Fruit fly (Drosophila melanogaster): ENCODE measurements around the gene Sirt7.
A peak's percentile ranks its signal among the peaks of the same experiment; 100 is the strongest.

Sirt7 gene

dm6 chr3R:29074001-29074609 lies 18.4 kb downstream of the Sirt7 start (continued):
- TF ChIP-seq CG12391 (tag; optimal IDR thresholded peaks at IDR 0.05) (no peak), HLHmδ (GFP tag; optimal IDR thresholded peaks at IDR 0.05) (peak; percentile 78), ems (GFP tag; optimal IDR thresholded peaks at IDR 0.05) (no peak), Fer3 (tag; optimal IDR thresholded peaks at IDR 0.05) (no peak), hb (GFP tag; IDR thresholded peaks at IDR 0.05; ENCODE audit: partially characterized antibody) (no peak), CG14050 (GFP tag; IDR thresholded peaks at IDR 0.05) (no peak), CG6689 (GFP tag; IDR thresholded peaks at IDR 0.05) (peak; percentile 33; the same call in 1 of the 2 replicates), Ada2b (GFP tag; IDR thresholded peaks at IDR 0.05) (no peak), Atf3 (GFP tag; optimal IDR thresholded peaks at IDR 0.05) (no peak), Bteb2 (GFP tag; optimal IDR thresholded peaks at IDR 0.05) (no peak), trh (GFP tag; optimal IDR thresholded peaks at IDR 0.05) (no peak), CG6683 (GFP tag; optimal IDR thresholded peaks at IDR 0.05) (no peak), en (GFP tag; optimal IDR thresholded peaks at IDR 0.05) (no peak), ftz-f1 (GFP tag; optimal IDR thresholded peaks at IDR 0.05) (no peak), fd96Cb (tag; optimal IDR thresholded peaks at IDR 0.05) (no peak), CG8290 (GFP tag; optimal IDR thresholded peaks at IDR 0.05) (no peak), CG8290 (tag; optimal IDR thresholded peaks at IDR 0.05) (peak in 1 of 2 experiments; percentile 38), CG1603 (tag; optimal IDR thresholded peaks at IDR 0.05) (no peak), CG3995 (GFP tag; optimal IDR thresholded peaks at IDR 0.05) (no peak), CG3726 (GFP tag; IDR thresholded peaks at IDR 0.05) (no peak), CG1602 (GFP tag; optimal IDR thresholded peaks at IDR 0.05) (no peak), vnd (GFP tag; IDR thresholded peaks at IDR 0.05; ENCODE audit: partially characterized antibody) (no peak), CG9437 (GFP tag; optimal IDR thresholded peaks at IDR 0.05) (no peak), luna (GFP tag; optimal IDR thresholded peaks at IDR 0.05) (no peak), CG6791 (GFP tag; IDR thresholded peaks at IDR 0.05; ENCODE audit: partially characterized antibody) (no peak), az2 (GFP tag; optimal IDR thresholded peaks at IDR 0.05) (no peak), trem (tag; optimal IDR thresholded peaks at IDR 0.05) (no peak), row (GFP tag; IDR thresholded peaks at IDR 0.05) (no peak), ranshi (GFP tag; IDR thresholded peaks at IDR 0.05) (no peak), CG14014 (GFP tag; IDR thresholded peaks at IDR 0.05) (no peak), CG8924 (tag; optimal IDR thresholded peaks at IDR 0.05) (peak; percentile 29), Nf-YA (GFP tag; IDR thresholded peaks at IDR 0.05) (no peak), gcm2 (GFP tag; optimal IDR thresholded peaks at IDR 0.05) (no peak), cad (GFP tag; optimal IDR thresholded peaks at IDR 0.05) (peak; percentile 63), slp2 (GFP tag; optimal IDR thresholded peaks at IDR 0.05) (no peak), CG12299 (tag; optimal IDR thresholded peaks at IDR 0.05) (no peak), pan (optimal IDR thresholded peaks at IDR 0.05) (no peak), pan (GFP tag; optimal IDR thresholded peaks at IDR 0.05 in 1 of 2, IDR thresholded peaks at IDR 0.05 in 1 of 2) (peak in 1 of 2 experiments; percentile 17), CG1024 (GFP tag; IDR thresholded peaks at IDR 0.05) (no peak), run (tag; optimal IDR thresholded peaks at IDR 0.05) (no peak), Lim3 (GFP tag; IDR thresholded peaks at IDR 0.05) (no peak), CG2875 (GFP tag; optimal IDR thresholded peaks at IDR 0.05) (peak; percentile 4), CG7987 (GFP tag; optimal IDR thresholded peaks at IDR 0.05) (no peak), CTCF (GFP tag; optimal IDR thresholded peaks at IDR 0.05) (no peak), ato (GFP tag; IDR thresholded peaks at IDR 0.05; ENCODE audit: partially characterized antibody) (no peak), rib (GFP tag; IDR thresholded peaks at IDR 0.05) (peak; percentile 14; the same call in 1 of the 2 replicates), Opbp (GFP tag; IDR thresholded peaks at IDR 0.05; ENCODE audit: partially characterized antibody) (no peak), Nf-YB (GFP tag; optimal IDR thresholded peaks at IDR 0.05) (peak; percentile 23), inv (GFP tag; IDR thresholded peaks at IDR 0.05; ENCODE audit: partially characterized antibody) (no peak), onecut (GFP tag; IDR thresholded peaks at IDR 0.05) (no peak), bab2 (GFP tag; optimal IDR thresholded peaks at IDR 0.05) (no peak), insv (GFP tag; optimal IDR thresholded peaks at IDR 0.05) (peak in 1 of 2 experiments; percentile 20)

All from whole organism, embryonic.